Worm (Caenorhabditis elegans) whole organism, young adult: ENCODE data around the gene T12A2.3.

Experiments used
- dox-1 ChIP-seq: fragments of 200-800 bp; sonication (Bioruptor generic); IDR thresholded peaks from 2 replicates; pipeline ENCODE4 v1.3.6; 2022; ENCODE audit warnings: missing genetic modification reagents, missing genetic modification characterization, missing compliant biosample characterization
- lin-54 ChIP-seq: fragments of 200-800 bp; sonication (Bioruptor generic); optimal IDR thresholded peaks from 2 replicates; lab custom pipeline; 2018; ENCODE audit warnings: mild to moderate bottlenecking, missing genetic modification characterization, missing compliant biosample characterization
- pha-4 ChIP-seq: fragments of 150-350 bp; sonication (generic microtip); optimal IDR thresholded peaks from 2 replicates; lab custom pipeline; 2014; ENCODE audit warnings: missing biosample characterization, missing genetic modification reagents, missing genetic modification characterization
- rcor-1 ChIP-seq: fragments of 200-800 bp; sonication (Bioruptor generic); IDR thresholded peaks from 2 replicates; pipeline ENCODE4 v1.3.6; 2022; ENCODE audit warnings: missing genetic modification reagents, missing genetic modification characterization, missing compliant biosample characterization
- unc-62 ChIP-seq: fragments of 150-350 bp; optimal IDR thresholded peaks from 2 replicates; lab custom pipeline; 2014; ENCODE audit warnings: missing biosample characterization, missing genetic modification reagents, missing genetic modification characterization

DNA sequence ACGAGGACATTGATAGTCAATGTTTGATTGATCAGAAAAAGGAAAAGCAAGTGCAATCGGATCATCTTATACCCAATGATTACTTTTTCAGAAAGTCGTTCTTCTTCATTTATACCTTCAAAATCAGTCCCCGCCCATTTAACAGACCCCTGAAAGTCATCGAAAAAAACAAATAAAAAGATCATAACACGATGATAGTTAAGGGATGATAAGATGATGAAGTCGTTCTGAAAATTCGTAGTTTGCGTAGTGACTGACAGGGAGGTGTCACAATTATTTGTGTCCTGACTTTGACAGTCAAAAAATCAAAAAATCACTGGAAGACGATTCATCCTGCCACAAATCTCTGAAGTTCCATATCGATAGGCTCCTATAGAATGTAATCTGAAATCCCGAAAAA lies 46.1 kb upstream of the T12A2.3 start, which contains the start of gene ugt-66:
- TF ChIP-seq dox-1 (no peak), rcor-1 (GFP tag; lab: Robert Waterston, UW) (no peak), lin-54 (no peak), pha-4 (tag; lab: Kevin White, UChicago) (no peak), unc-62 (GFP tag; lab: Kevin White, UChicago) (no peak)
